Fruit fly (Drosophila melanogaster) whole organism, embryonic: ENCODE measurements around the gene CG2841.

Experiments used
- B-H1 ChIP-seq: fragments of 200-800 bp; sonication (Bioruptor generic); IDR thresholded peaks from 3 replicates; pipeline ENCODE4 v1.3.6; 2022; ENCODE audit warnings: missing biosample characterization, missing genetic modification characterization
- CG10366 ChIP-seq: fragments of 200-800 bp; sonication (Bioruptor generic); IDR thresholded peaks from 2 replicates; pipeline ENCODE4 v1.3.6; 2022; ENCODE audit warnings: missing biosample characterization, missing genetic modification characterization
- CG14050 ChIP-seq: fragments of 200-800 bp; sonication (Bioruptor generic); IDR thresholded peaks from 3 replicates; pipeline ENCODE4 v1.3.6; 2022; ENCODE audit warnings: missing biosample characterization, missing genetic modification characterization
- CG15479 ChIP-seq: fragments of 200-800 bp; sonication (Bioruptor generic); optimal IDR thresholded peaks from 3 replicates; lab custom pipeline; 2019; ENCODE audit warnings: missing biosample characterization, mild to moderate bottlenecking, missing genetic modification characterization, moderate library complexity
- CG17568 ChIP-seq: fragments of 200-800 bp; sonication (Bioruptor generic); optimal IDR thresholded peaks from 2 replicates; lab custom pipeline; 2018; ENCODE audit warnings: missing biosample characterization, mild to moderate bottlenecking, missing genetic modification characterization, moderate library complexity
- CG18011 ChIP-seq: fragments of 200-800 bp; sonication (Bioruptor generic); optimal IDR thresholded peaks from 2 replicates; lab custom pipeline; 2017; ENCODE audit warnings: missing biosample characterization, missing genetic modification characterization, mild to moderate bottlenecking, moderate library complexity, missing genotype
- CG33557 ChIP-seq: fragments of 200-800 bp; sonication (Bioruptor generic); optimal IDR thresholded peaks from 2 replicates; lab custom pipeline; 2019; ENCODE audit warnings: missing biosample characterization, mild to moderate bottlenecking, missing genetic modification characterization, moderate library complexity
- CG42726 ChIP-seq: fragments of 200-800 bp; sonication (Bioruptor generic); IDR thresholded peaks from 2 replicates; pipeline ENCODE4 v1.3.6; 2022; ENCODE audit warnings: missing biosample characterization, missing genetic modification characterization; ENCODE audit not compliant: partially characterized antibody
- CG6765 ChIP-seq: fragments of 200-800 bp; sonication (Bioruptor generic); optimal IDR thresholded peaks from 3 replicates; lab custom pipeline; 2017; ENCODE audit warnings: missing biosample characterization, mild to moderate bottlenecking, missing genetic modification characterization
- CG6813 ChIP-seq: fragments of 200-800 bp; sonication (Bioruptor generic); optimal IDR thresholded peaks from 2 replicates; lab custom pipeline; 2017; ENCODE audit warnings: missing biosample characterization, missing genetic modification characterization, mild to moderate bottlenecking, moderate library complexity, missing genetic modification reagents
- CG7786 ChIP-seq: fragments of 200-800 bp; sonication (Bioruptor generic); optimal IDR thresholded peaks from 2 replicates; lab custom pipeline; 2016; ENCODE audit warnings: missing biosample characterization, missing genetic modification characterization
- CG8281 ChIP-seq: fragments of 200-800 bp; sonication (Bioruptor generic); optimal IDR thresholded peaks from 2 replicates; lab custom pipeline; 2018; ENCODE audit warnings: missing biosample characterization, mild to moderate bottlenecking, missing genetic modification characterization, moderate library complexity
- CG9215 ChIP-seq: fragments of 200-800 bp; sonication (Bioruptor generic); IDR thresholded peaks from 2 replicates; pipeline ENCODE4 v1.3.6; 2022; ENCODE audit warnings: missing biosample characterization, missing genetic modification characterization
- Camta ChIP-seq: fragments of 200-800 bp; sonication (Bioruptor generic); optimal IDR thresholded peaks from 2 replicates; lab custom pipeline; 2016; ENCODE audit warnings: missing biosample characterization, missing genetic modification characterization
- Dfd ChIP-seq, 2 experiments: fragments of >200 bp; optimal IDR thresholded peaks; 2 replicates each; lab custom pipeline; 2017; ENCODE audit warnings: missing biosample characterization in 2 of 2, missing genetic modification characterization in 2 of 2
- E2f1 ChIP-seq: fragments of 200-800 bp; sonication (Bioruptor generic); IDR thresholded peaks from 2 replicates; pipeline ENCODE4 v1.3.6; 2022; ENCODE audit warnings: missing biosample characterization, missing genetic modification characterization
- Gsc ChIP-seq: fragments of 200-800 bp; sonication (Bioruptor generic); IDR thresholded peaks from 2 replicates; pipeline ENCODE4 v1.3.6; 2022; ENCODE audit warnings: missing biosample characterization, missing genetic modification characterization
- Hand ChIP-seq: fragments of 200-800 bp; sonication (Bioruptor generic); optimal IDR thresholded peaks from 2 replicates; lab custom pipeline; 2017; ENCODE audit warnings: mild to moderate bottlenecking, missing biosample characterization, missing genetic modification reagents, missing genetic modification characterization
- Hsf ChIP-seq: fragments of 200-800 bp; sonication (Bioruptor generic); optimal IDR thresholded peaks from 3 replicates; lab custom pipeline; 2016; ENCODE audit warnings: missing biosample characterization, missing genetic modification characterization
- Jarid2 ChIP-seq: fragments of 200-800 bp; sonication (Bioruptor generic); optimal IDR thresholded peaks from 3 replicates; lab custom pipeline; 2017; ENCODE audit warnings: mild to moderate bottlenecking, missing biosample characterization, missing genetic modification reagents, missing genetic modification characterization
- MBD-R2 ChIP-seq: fragments of 200-800 bp; sonication (Bioruptor generic); IDR thresholded peaks from 2 replicates; pipeline ENCODE4 v1.3.6; 2022; ENCODE audit warnings: missing biosample characterization, missing genetic modification characterization
- Neu2 ChIP-seq: fragments of 200-800 bp; sonication (Bioruptor generic); optimal IDR thresholded peaks from 3 replicates; lab custom pipeline; 2016; ENCODE audit warnings: missing biosample characterization, missing genetic modification characterization, borderline replicate concordance
- NfI ChIP-seq: fragments of 200-800 bp; sonication (Bioruptor generic); optimal IDR thresholded peaks from 3 replicates; lab custom pipeline; 2018; ENCODE audit warnings: missing biosample characterization, mild to moderate bottlenecking, missing genetic modification characterization, moderate library complexity
- Oli ChIP-seq: fragments of 200-800 bp; sonication (Bioruptor generic); optimal IDR thresholded peaks from 2 replicates; lab custom pipeline; 2018; ENCODE audit warnings: missing biosample characterization, mild to moderate bottlenecking, missing genetic modification characterization, moderate library complexity
- PHDP ChIP-seq: fragments of 200-800 bp; sonication (Bioruptor generic); optimal IDR thresholded peaks from 3 replicates; lab custom pipeline; 2018; ENCODE audit warnings: missing biosample characterization, mild to moderate bottlenecking, missing genetic modification characterization, moderate library complexity
- Ravus ChIP-seq: fragments of 200-800 bp; sonication (Bioruptor generic); IDR thresholded peaks from 2 replicates; pipeline ENCODE4 v1.3.6; 2022; ENCODE audit warnings: missing biosample characterization, missing genetic modification characterization
- Vsx1 ChIP-seq: fragments of 200-800 bp; sonication (Bioruptor generic); optimal IDR thresholded peaks from 2 replicates; lab custom pipeline; 2017; ENCODE audit warnings: missing biosample characterization, mild to moderate bottlenecking, missing genetic modification characterization, missing genetic modification reagents
- ash1 ChIP-seq: fragments of 200-800 bp; sonication (Bioruptor generic); optimal IDR thresholded peaks from 2 replicates; lab custom pipeline; 2018; ENCODE audit warnings: missing biosample characterization, mild to moderate bottlenecking, missing genetic modification characterization
- btn ChIP-seq: fragments of 200-800 bp; sonication (Bioruptor generic); optimal IDR thresholded peaks from 2 replicates; lab custom pipeline; 2016; ENCODE audit warnings: missing biosample characterization, missing genetic modification characterization
- crc ChIP-seq: fragments of 200-800 bp; sonication (Bioruptor generic); optimal IDR thresholded peaks from 2 replicates; lab custom pipeline; 2016; ENCODE audit warnings: missing biosample characterization, missing genetic modification characterization
- crol ChIP-seq: fragments of 200-800 bp; sonication (Bioruptor generic); IDR thresholded peaks from 2 replicates; pipeline ENCODE4 v1.3.6; 2022; ENCODE audit warnings: missing biosample characterization, missing genetic modification characterization
- danr ChIP-seq: fragments of 200-800 bp; sonication (Bioruptor generic); IDR thresholded peaks from 2 replicates; pipeline ENCODE4 v1.3.6; 2022; ENCODE audit warnings: missing biosample characterization, missing genetic modification characterization
- ewg ChIP-seq: fragments of 200-800 bp; sonication (Bioruptor generic); optimal IDR thresholded peaks from 3 replicates; lab custom pipeline; 2017; ENCODE audit warnings: mild to moderate bottlenecking, missing biosample characterization, missing genetic modification reagents, missing genetic modification characterization
- gce ChIP-seq: fragments of 200-800 bp; sonication (Bioruptor generic); IDR thresholded peaks from 3 replicates; pipeline ENCODE4 v1.3.6; 2022; ENCODE audit warnings: missing biosample characterization, missing genetic modification characterization
- gcm2 ChIP-seq: fragments of 200-800 bp; sonication (Bioruptor generic); optimal IDR thresholded peaks from 2 replicates; lab custom pipeline; 2016; ENCODE audit warnings: missing biosample characterization, missing genetic modification characterization
- gfzf ChIP-seq: fragments of 200-800 bp; sonication (Bioruptor generic); optimal IDR thresholded peaks from 2 replicates; lab custom pipeline; 2016; ENCODE audit warnings: missing biosample characterization, mild to moderate bottlenecking, missing genetic modification characterization, moderate library complexity
- gro ChIP-seq: fragments of 200-800 bp; sonication (Bioruptor generic); optimal IDR thresholded peaks from 2 replicates; lab custom pipeline; 2016; ENCODE audit warnings: missing biosample characterization, missing genetic modification characterization
- ind ChIP-seq: fragments of 200-800 bp; sonication (Bioruptor generic); optimal IDR thresholded peaks from 3 replicates; lab custom pipeline; 2016; ENCODE audit warnings: missing biosample characterization, missing genetic modification characterization
- nerfin-2 ChIP-seq: fragments of 200-800 bp; sonication (Bioruptor generic); IDR thresholded peaks from 2 replicates; pipeline ENCODE4 v1.3.6; 2022; ENCODE audit warnings: missing biosample characterization, missing genetic modification characterization; ENCODE audit not compliant: partially characterized antibody
- onecut ChIP-seq: fragments of 200-800 bp; sonication (Bioruptor generic); IDR thresholded peaks from 2 replicates; pipeline ENCODE4 v1.3.6; 2022; ENCODE audit warnings: missing biosample characterization, missing genetic modification characterization
- pan ChIP-seq, 4 experiments: fragments of >200 bp in 3 of 4; fragments of 200-800 bp in 1 of 4; sonication (Bioruptor generic) in 1 of 4; optimal IDR thresholded peaks in 3 of 4; IDR thresholded peaks in 1 of 4; 2 replicates each; pipeline versions ENCODE4 v1.3.6 to Lab custom; 2017 to 2022; ENCODE audit warnings: missing biosample characterization in 2 of 4, missing genetic modification characterization in 2 of 4, mixed read lengths in 1 of 4
- prd ChIP-seq, 3 experiments: fragments of >200 bp in 2 of 3; fragments of 200-800 bp in 1 of 3; sonication (Bioruptor generic) in 1 of 3; optimal IDR thresholded peaks in 2 of 3; IDR thresholded peaks in 1 of 3; 2 replicates in 2 of 3; 3 replicates in 1 of 3; pipeline versions ENCODE4 v1.3.6 to Lab custom; 2017 to 2022; ENCODE audit warnings: missing biosample characterization in 1 of 3, missing genetic modification characterization in 1 of 3
- pros ChIP-seq: fragments of 200-800 bp; sonication (Bioruptor generic); optimal IDR thresholded peaks from 3 replicates; lab custom pipeline; 2019; ENCODE audit warnings: missing biosample characterization, mild to moderate bottlenecking, missing genetic modification characterization, moderate library complexity
- slbo ChIP-seq: fragments of 200-800 bp; sonication (Bioruptor generic); IDR thresholded peaks from 2 replicates; pipeline ENCODE4 v1.3.6; 2022; ENCODE audit warnings: missing biosample characterization, missing genetic modification characterization
- trem ChIP-seq: fragments of 200-800 bp; optimal IDR thresholded peaks from 3 replicates; lab custom pipeline; 2019; ENCODE audit warnings: missing biosample characterization, mild to moderate bottlenecking, missing genetic modification characterization, moderate library complexity
- vvl ChIP-seq: fragments of 200-800 bp; sonication (Bioruptor generic); IDR thresholded peaks from 2 replicates; pipeline ENCODE4 v1.3.6; 2022; ENCODE audit warnings: missing biosample characterization, missing genetic modification characterization
- zen2 ChIP-seq: fragments of 200-800 bp; sonication (Bioruptor generic); IDR thresholded peaks from 3 replicates; pipeline ENCODE4 v1.3.6; 2022; ENCODE audit warnings: missing biosample characterization, missing genetic modification characterization; ENCODE audit not compliant: partially characterized antibody

CG2841 gene

DNA sequence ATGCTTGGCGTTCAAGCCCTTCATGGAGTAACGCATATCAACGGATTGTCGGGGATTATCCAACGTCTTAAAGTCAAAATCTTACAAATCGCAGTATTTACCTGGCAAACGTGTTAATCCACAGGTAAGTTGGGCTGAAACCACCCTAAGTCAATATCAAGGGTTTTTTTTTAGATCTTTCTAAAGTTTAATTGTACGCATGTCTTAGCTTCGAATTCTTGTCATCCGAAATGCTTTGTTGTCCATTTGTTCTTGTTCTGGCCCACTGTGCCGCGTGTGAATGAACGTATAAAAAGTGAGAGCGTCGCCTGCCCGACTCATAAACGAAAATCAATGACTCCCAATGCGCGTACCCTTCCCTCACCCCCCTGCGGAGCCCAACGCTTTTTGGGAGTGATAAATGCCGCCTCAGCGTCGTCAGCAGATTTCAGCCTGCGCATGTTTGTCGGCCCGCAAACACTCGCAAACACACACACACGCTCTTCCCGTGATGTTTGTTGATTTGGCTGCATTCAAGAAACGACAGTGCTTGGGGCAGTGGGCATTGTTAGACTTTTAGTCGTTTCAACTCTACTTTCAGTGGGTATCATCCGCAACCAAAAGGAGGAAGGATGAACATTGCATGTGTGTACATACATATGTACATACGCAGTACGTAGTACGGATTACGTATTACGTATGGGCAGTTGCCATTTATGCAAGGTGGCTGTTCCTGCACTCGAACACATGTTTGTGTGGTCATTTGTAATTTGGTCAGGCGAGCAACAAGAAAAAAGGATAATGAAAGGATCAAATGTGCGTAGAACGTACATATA lies 69.7 kb downstream of the CG2841 start (continued):
- TF ChIP-seq btn (peak; percentile 88), CG7786 (GFP tag; lab: Kevin White, UChicago) (peak; percentile 96), PHDP (tag; lab: Kevin White, UChicago) (peak; percentile 93), zen2 (GFP tag; lab: Robert Waterston, UW) (no peak), trem (tag; lab: Kevin White, UChicago) (peak; percentile 79), CG8281 (tag; lab: Kevin White, UChicago) (peak; percentile 80), onecut (GFP tag; lab: Robert Waterston, UW) (peak; percentile 90), ewg (GFP tag; lab: Kevin White, UChicago) (peak; percentile 87), CG6765 (GFP tag; lab: Kevin White, UChicago) (peak; percentile 82), CG42726 (GFP tag; lab: Robert Waterston, UW) (no peak), E2f1 (GFP tag; lab: Robert Waterston, UW) (peak; percentile 64; the same call in 1 of the 2 replicates), Jarid2 (GFP tag; lab: Kevin White, UChicago) (peak; percentile 78), B-H1 (GFP tag; lab: Robert Waterston, UW) (no peak; the same call in 1 of the 3 replicates), slbo (GFP tag; lab: Robert Waterston, UW) (peak; percentile 84), Oli (tag; lab: Kevin White, UChicago) (peak; percentile 97), MBD-R2 (GFP tag; lab: Robert Waterston, UW) (0 out of 2 replicates have a peak, but pooled peaks have one; percentile 43), pan (optimal IDR thresholded peaks at IDR 0.05; lab: Kevin White, UChicago) (no peak), pan (GFP tag; optimal IDR thresholded peaks at IDR 0.05 in 1 of 2, IDR thresholded peaks at IDR 0.05 in 1 of 2) (peak in 1 of 2 experiments; percentile 64), CG6813 (GFP tag; lab: Kevin White, UChicago) (peak; percentile 91), CG33557 (GFP tag; lab: Kevin White, UChicago) (peak; percentile 91), CG18011 (GFP tag; lab: Kevin White, UChicago) (peak; percentile 79), vvl (GFP tag; lab: Robert Waterston, UW) (peak; percentile 77), gro (peak; percentile 90), CG9215 (peak; percentile 85), CG15479 (GFP tag; lab: Kevin White, UChicago) (no peak), NfI (GFP tag; lab: Kevin White, UChicago) (peak; percentile 89), Hand (peak; percentile 92), CG17568 (GFP tag; lab: Kevin White, UChicago) (peak; percentile 85), Gsc (no peak; the same call in 1 of the 2 replicates), danr (GFP tag; lab: Robert Waterston, UW) (peak; percentile 76), CG10366 (GFP tag; lab: Robert Waterston, UW) (peak; percentile 58), ind (peak; percentile 93), Dfd (GFP tag; optimal IDR thresholded peaks at IDR 0.05; lab: Kevin White, UChicago) (no peak), Hsf (peak; percentile 94), pros (GFP tag; lab: Kevin White, UChicago) (peak; percentile 54), ash1 (GFP tag; lab: Kevin White, UChicago) (no peak), Camta (GFP tag; lab: Kevin White, UChicago) (peak; percentile 95), prd (optimal IDR thresholded peaks at IDR 0.05; lab: Kevin White, UChicago) (no peak), prd (GFP tag; IDR thresholded peaks at IDR 0.05; lab: Robert Waterston, UW) (peak; percentile 86), gcm2 (GFP tag; lab: Kevin White, UChicago) (peak; percentile 72), gfzf (GFP tag; lab: Kevin White, UChicago) (no peak), crc (GFP tag; lab: Kevin White, UChicago) (peak; percentile 94), crol (GFP tag; lab: Robert Waterston, UW) (peak; percentile 96), CG14050 (GFP tag; lab: Robert Waterston, UW) (peak; percentile 55), gce (GFP tag; lab: Robert Waterston, UW) (peak; percentile 46; the same call in 1 of the 3 replicates), nerfin-2 (no peak; the same call in 1 of the 2 replicates), Vsx1 (GFP tag; lab: Kevin White, UChicago) (peak; percentile 78), Neu2 (GFP tag; lab: Kevin White, UChicago) (peak; percentile 85), Ravus (peak; percentile 48)
